Fruit fly (Drosophila melanogaster) S2 (cell line): ENCODE measurements around the gene plh.

ENCODE experiments used
- CG8478 ChIP-seq: fragments of >200 bp; optimal IDR thresholded peaks from 2 replicates; lab custom pipeline; 2018
- CTCF ChIP-seq, 2 experiments: fragments of >200 bp; optimal IDR thresholded peaks; 2 replicates each; lab custom pipeline; 2018

plh gene

DNA sequence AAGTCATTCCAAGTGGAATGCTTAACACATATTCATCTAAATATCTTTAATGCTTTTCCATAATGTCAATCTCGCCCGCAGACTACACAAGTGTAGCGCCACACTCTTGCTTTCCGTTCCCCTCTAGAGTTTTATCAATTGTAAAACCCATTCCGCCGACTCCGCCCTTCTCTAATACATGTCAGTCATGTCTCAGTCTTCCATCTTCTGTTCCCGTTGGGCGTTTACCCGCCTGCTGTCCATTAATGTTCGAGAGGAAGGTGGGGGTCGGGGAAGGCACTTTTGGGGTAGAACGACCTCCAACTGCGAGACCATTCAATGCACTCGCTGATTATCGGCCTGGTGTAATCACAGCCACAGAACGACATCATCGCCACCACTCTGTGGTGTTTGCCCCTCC is 30.6 kb upstream of the plh start:
- TF ChIP-seq CTCF (optimal IDR thresholded peaks at IDR 0.05; lab: Kevin White, UChicago), result no peak
- TF ChIP-seq CG8478 (lab: Kevin White, UChicago), result no peak

DNA sequence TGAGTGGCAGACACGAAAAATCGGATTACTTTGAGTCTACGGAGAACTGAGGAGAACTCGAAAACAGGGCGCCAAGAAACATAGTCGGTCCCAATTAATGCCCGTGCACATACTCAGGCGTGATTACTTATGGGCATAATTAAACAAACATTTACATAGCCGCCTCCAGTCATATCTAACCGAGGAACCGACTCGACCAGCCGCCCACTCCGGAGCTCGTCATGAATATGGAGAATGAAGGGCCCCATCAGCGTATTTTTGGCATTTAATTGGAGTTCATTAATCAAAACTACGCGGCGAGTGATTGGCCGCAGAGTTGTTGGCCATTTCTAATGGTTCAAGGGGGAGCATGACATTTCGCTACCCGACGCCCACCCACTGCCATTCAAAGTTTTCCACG is 29.5 kb upstream of the plh start:
- no peak for TF ChIP-seq CTCF (optimal IDR thresholded peaks at IDR 0.05; lab: Kevin White, UChicago)

DNA sequence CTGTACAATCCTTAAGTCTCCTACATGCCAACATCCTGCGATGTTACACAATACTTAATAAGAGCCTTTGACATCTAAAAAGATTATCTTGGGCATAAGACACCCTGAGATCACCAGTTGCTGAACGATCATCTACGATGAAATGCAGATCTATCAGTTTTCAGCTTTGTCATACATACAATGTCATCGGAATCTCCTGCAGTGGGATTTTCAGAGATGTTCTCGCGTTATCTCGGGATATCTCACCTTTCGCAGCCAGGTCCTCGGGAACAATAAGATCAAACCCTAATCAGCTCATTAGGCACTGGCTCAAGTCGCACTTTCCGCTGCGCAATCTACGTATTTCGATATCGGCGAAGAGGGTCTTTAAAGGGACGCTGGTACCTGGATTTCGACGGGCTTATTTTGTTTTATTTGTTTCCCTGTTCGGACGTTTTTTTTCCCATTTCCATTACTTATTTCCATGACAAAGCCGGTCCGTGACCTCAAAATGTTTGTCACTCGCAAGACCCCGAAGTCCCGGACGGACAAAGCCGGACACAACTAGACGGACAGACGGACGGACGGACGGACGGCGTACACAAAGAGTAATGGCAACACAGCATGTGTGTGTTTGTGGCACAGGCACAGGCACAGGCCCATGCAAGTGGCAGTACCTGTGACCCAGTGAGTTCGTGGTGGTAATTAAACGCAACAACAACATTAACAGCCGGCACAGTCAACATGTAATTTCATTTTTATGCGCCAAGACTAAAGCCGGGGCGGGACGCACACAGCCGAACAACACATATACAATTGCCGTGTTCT is 28.0 kb upstream of the plh start:
- TF ChIP-seq CG8478 (lab: Kevin White, UChicago) (no peak), CTCF (optimal IDR thresholded peaks at IDR 0.05; lab: Kevin White, UChicago) (no peak)

DNA sequence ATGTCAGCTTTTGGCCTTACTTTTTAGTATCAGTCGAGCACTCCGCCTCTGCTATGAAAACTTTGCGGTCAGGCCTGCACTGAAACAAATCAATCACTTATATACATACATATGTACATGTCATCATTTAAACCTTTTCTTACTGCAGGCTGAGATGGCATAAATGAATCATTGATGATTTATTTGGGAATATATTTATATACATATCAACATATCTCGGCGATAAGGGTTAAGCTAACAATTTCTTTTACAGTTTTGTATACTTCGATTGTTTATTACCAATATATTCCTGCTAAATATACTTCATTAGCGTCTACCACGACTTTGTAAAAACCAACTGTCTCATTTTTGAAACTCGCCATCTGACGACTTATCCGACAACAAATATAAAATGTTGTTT is 26.7 kb upstream of the plh start:
- TF ChIP-seq CG8478 (lab: Kevin White, UChicago) (no peak), CTCF (optimal IDR thresholded peaks at IDR 0.05; lab: Kevin White, UChicago) (no peak)

DNA sequence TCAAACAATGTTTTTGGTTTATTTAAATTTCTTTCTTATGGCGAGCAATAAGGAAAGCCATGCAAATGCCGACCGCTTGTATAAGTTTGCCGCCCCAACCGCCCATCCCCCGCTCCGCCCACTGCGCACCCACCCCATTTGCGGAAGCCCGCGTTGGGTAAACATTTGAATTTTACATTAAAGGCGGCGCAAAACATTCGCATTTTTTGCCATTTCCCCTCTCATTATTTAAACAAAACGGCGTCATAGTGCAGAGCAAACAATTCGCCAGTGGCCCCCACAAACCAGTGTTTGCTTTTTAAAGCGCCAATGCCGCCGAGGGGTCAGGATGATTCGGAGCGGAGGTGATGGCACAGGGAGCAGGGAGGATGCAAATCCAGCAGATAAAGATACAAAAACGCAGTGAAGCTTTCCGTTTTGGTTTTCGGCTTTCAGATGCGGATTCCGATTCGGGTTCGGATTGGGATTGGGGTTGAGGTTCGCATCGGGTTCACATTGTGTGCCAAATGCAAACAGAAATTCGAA is 24.6 kb upstream of the plh start:
- TF ChIP-seq CTCF (optimal IDR thresholded peaks at IDR 0.05; lab: Kevin White, UChicago), result no peak
- no peak for TF ChIP-seq CG8478 (lab: Kevin White, UChicago)

DNA sequence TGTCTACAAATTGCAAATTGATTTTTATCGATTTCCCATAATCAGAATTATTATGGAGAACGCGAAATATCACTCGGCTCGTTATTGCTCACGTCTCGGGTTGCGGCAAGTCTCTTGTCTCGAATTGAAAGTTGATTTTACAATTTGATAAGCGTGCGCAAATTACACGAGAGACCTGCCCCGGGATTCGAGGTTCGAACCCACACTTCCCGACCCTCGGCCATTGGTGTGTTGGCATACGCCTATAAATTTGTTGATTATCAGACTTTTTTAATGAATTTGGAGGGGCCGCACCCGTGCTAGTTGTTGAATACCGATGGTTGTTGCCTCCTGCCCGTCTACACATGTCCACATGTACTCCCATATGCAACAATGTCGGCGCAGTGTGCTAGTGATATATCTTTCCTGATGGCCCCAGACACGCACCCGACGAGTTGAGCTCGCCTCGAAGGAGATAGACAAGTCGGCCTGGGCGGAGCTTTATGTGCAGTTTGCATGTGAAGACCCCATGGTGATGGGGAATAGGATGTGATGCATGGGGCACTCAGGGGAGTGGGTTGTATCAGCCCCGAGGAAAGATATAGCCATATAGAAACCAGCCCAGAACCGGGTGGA is 22.4 kb upstream of the plh start:
- no peak for TF ChIP-seq CG8478 (lab: Kevin White, UChicago)
- no peak for TF ChIP-seq CTCF (optimal IDR thresholded peaks at IDR 0.05; lab: Kevin White, UChicago)

DNA sequence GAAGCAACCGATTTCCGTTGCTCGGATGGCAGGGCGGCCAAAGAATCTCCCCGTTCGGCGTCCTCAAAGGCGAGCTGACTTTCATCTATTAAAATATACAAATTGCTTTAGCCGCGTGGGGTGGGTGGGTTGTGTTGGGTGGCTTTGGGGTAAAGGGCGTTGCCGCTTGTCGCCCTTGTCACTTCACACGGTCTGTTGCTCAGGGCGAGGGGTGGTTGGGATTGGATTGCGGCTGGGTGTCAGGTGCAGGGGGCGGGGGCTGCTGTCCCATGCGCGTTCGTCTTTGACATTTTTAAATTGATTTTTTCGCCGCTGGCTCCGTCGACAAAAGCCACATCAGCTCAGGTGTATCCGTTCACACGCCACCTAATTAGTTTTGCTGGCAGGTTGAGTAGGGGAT is 21.5 kb upstream of the plh start:
- TF ChIP-seq CTCF (optimal IDR thresholded peaks at IDR 0.05; lab: Kevin White, UChicago) (no peak), CG8478 (lab: Kevin White, UChicago) (no peak)

DNA sequence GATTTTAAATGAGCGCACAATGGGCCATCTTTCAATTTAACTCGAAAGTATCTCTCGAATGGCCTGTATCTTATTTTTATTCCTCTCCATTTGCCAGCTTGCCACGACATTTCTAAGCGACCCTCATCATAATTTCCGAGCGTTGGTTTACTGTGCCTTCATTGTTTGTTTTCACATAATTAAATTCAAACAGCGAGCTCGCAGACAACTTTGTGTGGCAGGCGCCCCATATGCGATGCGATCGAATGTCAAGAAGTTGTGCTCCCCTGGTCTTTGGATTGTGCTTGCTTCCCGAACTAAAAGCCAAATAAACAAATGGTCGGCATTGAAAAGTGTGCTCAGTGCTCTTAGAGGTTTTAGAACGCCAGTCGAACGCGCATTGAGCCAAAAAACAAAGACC is 21.1 kb upstream of the plh start:
- TF ChIP-seq CG8478 (lab: Kevin White, UChicago) (no peak), CTCF (optimal IDR thresholded peaks at IDR 0.05; lab: Kevin White, UChicago) (no peak)

DNA sequence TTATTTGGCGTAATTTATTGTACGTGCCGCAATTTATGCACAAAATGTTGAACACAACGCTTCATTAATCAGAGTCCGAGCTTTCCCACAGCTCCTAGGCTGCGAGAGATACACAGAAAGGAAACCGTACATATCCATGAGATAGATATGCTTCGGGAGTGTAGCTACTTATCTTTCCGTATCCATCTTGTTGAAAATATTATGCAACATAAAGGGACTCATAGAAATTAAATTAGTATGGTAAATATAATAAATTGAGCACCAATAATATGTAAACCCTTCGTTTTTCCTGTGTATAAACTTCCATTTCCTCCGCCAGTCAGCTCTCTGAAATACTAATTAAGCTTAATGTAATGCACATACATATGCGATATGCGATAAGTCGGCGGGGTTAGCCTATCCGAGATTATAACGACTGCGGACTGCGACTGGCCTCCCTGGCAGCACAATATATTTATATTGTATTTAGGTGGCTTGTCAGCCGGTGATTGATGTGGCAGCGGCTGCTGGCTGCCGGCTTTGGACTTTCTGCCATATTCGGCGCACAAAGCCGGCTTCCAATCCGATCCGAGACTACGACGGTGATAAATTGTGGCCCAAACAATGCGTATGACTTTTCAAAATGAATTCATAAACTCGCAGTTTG is 20.0 kb upstream of the plh start:
- TF ChIP-seq CG8478 (lab: Kevin White, UChicago) (no peak), CTCF (optimal IDR thresholded peaks at IDR 0.05; lab: Kevin White, UChicago) (no peak)

DNA sequence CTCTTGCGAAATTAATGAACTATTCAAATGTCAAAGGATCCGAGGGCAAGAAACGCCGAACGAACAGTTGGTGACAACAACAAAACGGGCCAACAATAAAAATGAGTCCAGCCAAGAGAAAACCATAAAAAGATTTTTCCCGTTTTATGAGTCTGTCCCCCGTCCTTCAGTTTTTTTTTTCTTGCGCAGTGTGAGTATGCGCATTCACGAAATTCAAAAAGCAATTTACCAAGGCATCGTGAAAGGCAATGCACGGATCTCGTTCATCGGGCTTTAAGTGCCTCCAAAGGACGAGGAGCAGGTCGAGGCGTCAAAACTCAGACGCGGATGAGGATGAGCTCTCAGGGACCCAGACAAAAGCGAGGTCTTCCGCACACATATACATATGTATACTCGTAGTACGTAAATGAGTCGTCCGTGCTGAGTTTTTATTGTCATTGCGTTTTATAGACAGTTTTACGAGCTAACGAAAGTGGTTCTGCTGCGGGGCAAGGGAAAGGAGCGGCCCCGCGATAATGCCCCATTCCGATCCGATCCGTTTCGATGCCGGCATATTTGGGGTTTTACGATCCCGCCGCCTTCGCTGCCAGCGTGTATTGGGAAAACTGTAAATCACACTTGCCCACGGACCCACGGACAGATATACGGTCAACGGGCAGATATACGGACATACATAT is 17.4 kb upstream of the plh start:
- no peak for TF ChIP-seq CTCF (optimal IDR thresholded peaks at IDR 0.05; lab: Kevin White, UChicago)
- TF ChIP-seq CG8478 (lab: Kevin White, UChicago), result no peak

DNA sequence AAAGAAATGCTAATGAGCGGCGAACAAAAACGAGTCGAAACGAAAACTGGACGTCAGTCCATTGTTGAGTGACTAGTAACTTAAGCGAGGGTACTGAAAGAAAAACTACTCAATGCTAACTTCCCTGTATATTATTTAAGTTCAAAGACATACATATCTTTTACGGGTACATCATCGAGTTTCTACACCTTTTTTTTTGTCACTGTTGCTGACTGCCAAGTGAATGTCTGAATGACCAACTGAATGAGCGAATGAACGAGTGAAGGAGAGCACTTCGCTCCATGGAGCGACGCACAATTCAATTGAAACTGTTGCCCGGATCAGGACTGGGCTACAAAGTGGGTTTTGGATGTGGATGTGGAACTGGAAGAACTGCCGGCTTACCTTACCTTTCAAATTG is 16.7 kb upstream of the plh start:
- TF ChIP-seq CG8478 (lab: Kevin White, UChicago) (no peak), CTCF (optimal IDR thresholded peaks at IDR 0.05; lab: Kevin White, UChicago) (no peak)

DNA sequence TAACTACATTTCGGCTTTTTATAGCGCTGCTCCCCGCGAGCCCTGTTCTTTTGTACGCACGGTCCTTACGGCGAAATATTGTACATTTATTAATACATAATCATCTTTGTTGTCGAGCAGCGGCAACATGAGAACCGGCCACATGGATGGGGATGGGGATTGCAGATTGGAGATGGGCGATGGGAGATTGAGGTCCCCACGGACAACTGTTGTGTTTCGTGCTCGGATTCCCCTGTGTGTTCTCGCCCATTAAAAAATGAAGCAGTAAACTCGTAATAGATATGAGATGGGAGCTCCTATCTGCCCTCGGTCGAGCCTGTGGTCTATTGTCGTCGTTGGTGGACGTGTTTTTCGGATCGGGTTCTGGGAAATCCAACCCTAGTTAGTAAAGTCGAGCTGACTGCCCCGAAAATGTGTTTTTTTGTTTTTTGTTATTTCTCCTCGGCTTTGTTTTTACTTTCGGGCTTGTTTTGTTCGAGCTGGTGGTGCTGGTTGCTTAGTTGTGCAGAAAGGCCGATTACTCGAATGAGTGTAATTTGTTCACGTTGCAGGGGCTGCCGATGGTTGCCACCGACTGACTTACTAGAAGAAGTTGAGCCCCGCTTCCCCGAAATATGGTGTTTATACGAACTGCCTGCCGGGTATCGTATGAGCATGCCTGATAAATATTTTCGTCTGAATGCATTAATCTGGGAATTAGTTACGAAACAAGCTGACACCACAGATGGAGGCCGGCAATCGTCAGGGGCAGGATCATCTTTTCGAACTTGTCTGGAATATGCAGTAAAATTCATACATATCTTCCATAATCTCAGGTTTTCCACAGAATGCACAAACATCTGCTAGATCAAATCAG is 14.8 kb upstream of the plh start:
- TF ChIP-seq CTCF (optimal IDR thresholded peaks at IDR 0.05; lab: Kevin White, UChicago), result no peak
- TF ChIP-seq CG8478 (lab: Kevin White, UChicago), result no peak

DNA sequence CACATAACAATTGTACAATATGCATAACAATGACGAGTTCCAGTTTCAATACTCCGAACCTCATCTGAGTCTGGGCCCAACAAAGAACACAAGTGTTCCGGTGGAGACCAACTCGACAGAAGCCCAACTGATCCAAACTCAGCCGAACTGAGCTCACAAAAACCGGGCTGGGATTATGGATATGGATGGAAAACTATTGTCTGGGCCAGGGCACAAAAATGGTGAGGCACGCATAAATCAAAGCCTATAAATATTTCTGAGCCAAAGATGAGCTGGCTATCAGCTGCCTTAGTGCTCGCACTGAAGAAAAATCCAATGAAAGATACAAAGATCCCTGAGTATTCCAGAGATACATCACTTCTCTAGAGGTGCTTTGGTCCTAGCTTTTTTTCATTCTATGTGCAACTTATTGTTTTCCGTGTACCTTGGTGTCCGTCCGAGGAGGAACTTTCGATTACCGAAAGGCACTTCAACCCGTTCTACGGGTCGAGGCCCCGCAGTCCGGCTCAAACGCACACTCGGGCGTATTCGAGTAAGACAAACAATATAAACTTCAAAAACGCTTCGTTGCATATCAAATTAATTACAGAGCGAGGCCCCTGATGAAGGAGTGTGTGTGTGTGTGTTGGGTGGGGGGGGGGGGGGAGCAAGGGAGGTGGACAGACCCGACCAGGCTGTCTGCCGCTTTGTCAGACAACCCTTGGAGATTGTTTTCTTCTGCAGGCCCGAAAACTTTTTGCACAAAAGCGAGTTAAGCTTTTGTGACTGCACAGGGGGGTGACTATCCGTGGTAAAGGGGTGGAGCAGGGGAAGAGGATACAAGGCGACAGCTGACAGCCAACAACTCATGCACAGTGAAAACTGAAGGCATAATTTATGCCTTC is 12.9 kb upstream of the plh start:
- TF ChIP-seq CTCF (optimal IDR thresholded peaks at IDR 0.05; lab: Kevin White, UChicago), result no peak
- TF ChIP-seq CG8478 (lab: Kevin White, UChicago), result no peak
